Fruit fly (Drosophila melanogaster) whole organism, embryonic: ENCODE measurements around the gene CG42514.
A peak's percentile ranks its signal among the peaks of the same experiment; 100 is the strongest.

Source experiments
- Antp ChIP-seq: fragments of 200-800 bp; sonication (Bioruptor generic); optimal IDR thresholded peaks from 3 replicates; lab custom pipeline; 2016; ENCODE audit warnings: missing biosample characterization, missing genetic modification characterization
- Atf3 ChIP-seq: fragments of 200-800 bp; sonication (Bioruptor generic); optimal IDR thresholded peaks from 3 replicates; lab custom pipeline; 2016; ENCODE audit warnings: missing biosample characterization, missing genetic modification characterization
- C15 ChIP-seq: fragments of 200-800 bp; sonication (Bioruptor generic); IDR thresholded peaks from 3 replicates; pipeline ENCODE4 v1.3.6; 2022; ENCODE audit warnings: missing biosample characterization, missing genetic modification characterization
- CG10431 ChIP-seq: fragments of 200-800 bp; sonication (Bioruptor generic); optimal IDR thresholded peaks from 3 replicates; lab custom pipeline; 2018; ENCODE audit warnings: missing biosample characterization, mild to moderate bottlenecking, missing genetic modification characterization
- CG13123 ChIP-seq: fragments of 200-800 bp; sonication (Bioruptor generic); optimal IDR thresholded peaks from 2 replicates; lab custom pipeline; 2016; ENCODE audit warnings: missing biosample characterization, missing genetic modification characterization
- CG14050 ChIP-seq: fragments of 200-800 bp; sonication (Bioruptor generic); IDR thresholded peaks from 3 replicates; pipeline ENCODE4 v1.3.6; 2022; ENCODE audit warnings: missing biosample characterization, missing genetic modification characterization
- CG17829 ChIP-seq: fragments of 200-800 bp; optimal IDR thresholded peaks from 2 replicates; lab custom pipeline; 2019; ENCODE audit warnings: missing biosample characterization, mild to moderate bottlenecking, missing genetic modification characterization, moderate library complexity
- CG2712 ChIP-seq: fragments of 200-800 bp; optimal IDR thresholded peaks from 3 replicates; lab custom pipeline; 2019; ENCODE audit warnings: missing biosample characterization, mild to moderate bottlenecking, missing genetic modification characterization, moderate library complexity
- CG3847 ChIP-seq: fragments of 200-800 bp; sonication (Bioruptor generic); IDR thresholded peaks from 2 replicates; pipeline ENCODE4 v1.3.6; 2022; ENCODE audit warnings: missing biosample characterization, missing genetic modification characterization
- CG3995 ChIP-seq: fragments of 200-800 bp; sonication (Bioruptor generic); optimal IDR thresholded peaks from 3 replicates; lab custom pipeline; 2016; ENCODE audit warnings: missing biosample characterization, missing genetic modification characterization
- CG5953 ChIP-seq: fragments of 200-800 bp; sonication (Bioruptor generic); IDR thresholded peaks from 2 replicates; pipeline ENCODE4 v1.3.6; 2022; ENCODE audit warnings: missing biosample characterization, missing genetic modification characterization
- CG6254 ChIP-seq: fragments of 200-800 bp; sonication (Bioruptor generic); optimal IDR thresholded peaks from 3 replicates; lab custom pipeline; 2017; ENCODE audit warnings: mild to moderate bottlenecking, missing biosample characterization, missing genetic modification reagents, missing genetic modification characterization
- CG7357 ChIP-seq: fragments of 200-800 bp; sonication (Bioruptor generic); IDR thresholded peaks from 3 replicates; pipeline ENCODE4 v1.3.6; 2022; ENCODE audit warnings: missing biosample characterization, missing genetic modification characterization
- CG7839 ChIP-seq: fragments of 200-800 bp; sonication (Bioruptor generic); optimal IDR thresholded peaks from 3 replicates; lab custom pipeline; 2018; ENCODE audit warnings: missing biosample characterization, mild to moderate bottlenecking, missing genetic modification characterization, moderate library complexity
- CG9797 ChIP-seq: fragments of 200-800 bp; sonication (Bioruptor generic); optimal IDR thresholded peaks from 3 replicates; lab custom pipeline; 2018; ENCODE audit warnings: missing biosample characterization, mild to moderate bottlenecking, missing genetic modification characterization
- Chrac-16 ChIP-seq: fragments of 200-800 bp; sonication (Bioruptor generic); optimal IDR thresholded peaks from 3 replicates; lab custom pipeline; 2016; ENCODE audit warnings: missing biosample characterization, missing genetic modification characterization
- CkIIα-i1 ChIP-seq: fragments of 200-800 bp; sonication (Bioruptor generic); IDR thresholded peaks from 2 replicates; pipeline ENCODE4 v1.3.6; 2022; ENCODE audit warnings: missing biosample characterization, missing genetic modification characterization
- Eip74EF ChIP-seq, 2 experiments: fragments of 200-800 bp in 1 of 2; fragments of >200 bp in 1 of 2; sonication (Bioruptor generic) in 1 of 2; optimal IDR thresholded peaks; 2 replicates each; lab custom pipeline; 2017 to 2019; ENCODE audit warnings: missing biosample characterization in 2 of 2, missing genetic modification characterization in 2 of 2, mild to moderate bottlenecking in 1 of 2, moderate library complexity in 1 of 2
- Fer1 ChIP-seq: fragments of 200-800 bp; sonication (Bioruptor generic); optimal IDR thresholded peaks from 2 replicates; lab custom pipeline; 2017; ENCODE audit warnings: missing biosample characterization, mild to moderate bottlenecking, missing genetic modification characterization
- HLHmδ ChIP-seq: fragments of 200-800 bp; sonication (Bioruptor generic); optimal IDR thresholded peaks from 2 replicates; lab custom pipeline; 2018; ENCODE audit warnings: missing biosample characterization, mild to moderate bottlenecking, missing genetic modification characterization, moderate library complexity
- Hmx ChIP-seq: fragments of 200-800 bp; sonication (Bioruptor generic); optimal IDR thresholded peaks from 2 replicates; lab custom pipeline; 2016; ENCODE audit warnings: missing biosample characterization, missing genetic modification characterization
- MBD-R2 ChIP-seq: fragments of 200-800 bp; sonication (Bioruptor generic); IDR thresholded peaks from 2 replicates; pipeline ENCODE4 v1.3.6; 2022; ENCODE audit warnings: missing biosample characterization, missing genetic modification characterization
- Tbp ChIP-seq: fragments of >200 bp; optimal IDR thresholded peaks from 2 replicates; lab custom pipeline; 2018; ENCODE audit warnings: missing biosample characterization, missing genetic modification characterization
- Xrp1 ChIP-seq: fragments of 200-800 bp; sonication (Bioruptor generic); IDR thresholded peaks from 2 replicates; pipeline ENCODE4 v1.3.6; 2022; ENCODE audit warnings: missing biosample characterization, missing genetic modification characterization
- abd-A ChIP-seq: fragments of 200-800 bp; sonication (Bioruptor generic); optimal IDR thresholded peaks from 3 replicates; lab custom pipeline; 2019; ENCODE audit warnings: missing biosample characterization, mild to moderate bottlenecking, missing genetic modification characterization, moderate library complexity
- ac ChIP-seq: fragments of 200-800 bp; sonication (Bioruptor generic); optimal IDR thresholded peaks from 3 replicates; lab custom pipeline; 2017; ENCODE audit warnings: missing biosample characterization, mild to moderate bottlenecking, missing genetic modification characterization
- ash1 ChIP-seq: fragments of 200-800 bp; sonication (Bioruptor generic); optimal IDR thresholded peaks from 2 replicates; lab custom pipeline; 2018; ENCODE audit warnings: missing biosample characterization, mild to moderate bottlenecking, missing genetic modification characterization
- az2 ChIP-seq: fragments of 200-800 bp; sonication (Bioruptor generic); optimal IDR thresholded peaks from 3 replicates; lab custom pipeline; 2016; ENCODE audit warnings: missing biosample characterization, missing genetic modification characterization
- btn ChIP-seq: fragments of 200-800 bp; sonication (Bioruptor generic); optimal IDR thresholded peaks from 2 replicates; lab custom pipeline; 2016; ENCODE audit warnings: missing biosample characterization, missing genetic modification characterization
- cad ChIP-seq: fragments of >200 bp; optimal IDR thresholded peaks from 2 replicates; lab custom pipeline; 2017; ENCODE audit warnings: missing biosample characterization, missing genetic modification characterization
- crol ChIP-seq: fragments of 200-800 bp; sonication (Bioruptor generic); IDR thresholded peaks from 2 replicates; pipeline ENCODE4 v1.3.6; 2022; ENCODE audit warnings: missing biosample characterization, missing genetic modification characterization
- crp ChIP-seq, 2 experiments: fragments of 200-800 bp; sonication (Bioruptor generic); optimal IDR thresholded peaks; 2 replicates in 1 of 2; 3 replicates in 1 of 2; lab custom pipeline; 2017; ENCODE audit warnings: missing biosample characterization in 2 of 2, missing genetic modification characterization in 2 of 2, mild to moderate bottlenecking in 1 of 2, moderate library complexity in 1 of 2
- dan ChIP-seq: fragments of 200-800 bp; sonication (Bioruptor generic); IDR thresholded peaks from 2 replicates; pipeline ENCODE4 v1.3.6; 2022; ENCODE audit warnings: missing biosample characterization, missing genetic modification characterization
- grau ChIP-seq: fragments of 200-800 bp; optimal IDR thresholded peaks from 3 replicates; lab custom pipeline; 2019; ENCODE audit warnings: missing biosample characterization, mild to moderate bottlenecking, missing genetic modification characterization, moderate library complexity
- gro ChIP-seq: fragments of 200-800 bp; sonication (Bioruptor generic); optimal IDR thresholded peaks from 2 replicates; lab custom pipeline; 2016; ENCODE audit warnings: missing biosample characterization, missing genetic modification characterization
- hbn ChIP-seq: fragments of 200-800 bp; sonication (Bioruptor generic); IDR thresholded peaks from 2 replicates; pipeline ENCODE4 v1.3.6; 2022; ENCODE audit warnings: missing biosample characterization, missing genetic modification characterization; ENCODE audit not compliant: partially characterized antibody
- lov ChIP-seq, 2 experiments: fragments of 200-800 bp in 1 of 2; fragments of >200 bp in 1 of 2; sonication (Bioruptor generic) in 1 of 2; IDR thresholded peaks in 1 of 2; optimal IDR thresholded peaks in 1 of 2; 2 replicates in 1 of 2; 3 replicates in 1 of 2; pipeline versions ENCODE4 v1.3.6 to Lab custom; 2017 to 2022; ENCODE audit warnings: missing biosample characterization in 1 of 2, missing genetic modification characterization in 1 of 2
- maf-S ChIP-seq: fragments of 200-800 bp; sonication (Bioruptor generic); optimal IDR thresholded peaks from 2 replicates; lab custom pipeline; 2016; ENCODE audit warnings: missing biosample characterization, missing genetic modification characterization
- mld ChIP-seq: fragments of 200-800 bp; sonication (Bioruptor generic); IDR thresholded peaks from 3 replicates; pipeline ENCODE4 v1.3.6; 2022; ENCODE audit warnings: missing biosample characterization, missing genetic modification characterization; ENCODE audit not compliant: partially characterized antibody
- nerfin-2 ChIP-seq: fragments of 200-800 bp; sonication (Bioruptor generic); IDR thresholded peaks from 2 replicates; pipeline ENCODE4 v1.3.6; 2022; ENCODE audit warnings: missing biosample characterization, missing genetic modification characterization; ENCODE audit not compliant: partially characterized antibody
- org-1 ChIP-seq: fragments of 200-800 bp; sonication (Bioruptor generic); optimal IDR thresholded peaks from 2 replicates; lab custom pipeline; 2017; ENCODE audit warnings: missing biosample characterization, missing genetic modification characterization
- schlank ChIP-seq: fragments of 200-800 bp; sonication (Bioruptor generic); optimal IDR thresholded peaks from 2 replicates; lab custom pipeline; 2018; ENCODE audit warnings: missing biosample characterization, mild to moderate bottlenecking, missing genetic modification characterization
- so ChIP-seq: fragments of 200-800 bp; sonication (Bioruptor generic); IDR thresholded peaks from 3 replicates; pipeline ENCODE4 v1.3.6; 2022; ENCODE audit warnings: missing biosample characterization, missing genetic modification characterization
- trem ChIP-seq: fragments of 200-800 bp; optimal IDR thresholded peaks from 3 replicates; lab custom pipeline; 2019; ENCODE audit warnings: missing biosample characterization, mild to moderate bottlenecking, missing genetic modification characterization, moderate library complexity
- trh ChIP-seq: fragments of 200-800 bp; sonication (Bioruptor generic); optimal IDR thresholded peaks from 2 replicates; lab custom pipeline; 2016; ENCODE audit warnings: missing biosample characterization, missing genetic modification characterization
- tup ChIP-seq: fragments of 200-800 bp; sonication (Bioruptor generic); optimal IDR thresholded peaks from 2 replicates; lab custom pipeline; 2016; ENCODE audit warnings: missing biosample characterization, mild to moderate bottlenecking, missing genetic modification characterization, moderate library complexity
- zf30C ChIP-seq: fragments of 200-800 bp; sonication (Bioruptor generic); optimal IDR thresholded peaks from 3 replicates; lab custom pipeline; 2018; ENCODE audit warnings: missing biosample characterization, mild to moderate bottlenecking, missing genetic modification characterization
- zfh2 ChIP-seq: fragments of 200-800 bp; sonication (Bioruptor generic); optimal IDR thresholded peaks from 2 replicates; lab custom pipeline; 2016; ENCODE audit warnings: missing biosample characterization, missing genetic modification characterization

CG42514 gene

dm6 chr3L:16483524-16484370, 12.3 kb downstream of the CG42514 start, which contains the start of gene aos (continued):
- TF ChIP-seq btn (no peak), org-1 (GFP tag; lab: Kevin White, UChicago) (peak; percentile 89), tup (GFP tag; lab: Kevin White, UChicago) (peak; percentile 57), Chrac-16 (GFP tag; lab: Kevin White, UChicago) (peak; percentile 87), zfh2 (GFP tag; lab: Kevin White, UChicago) (peak; percentile 50), Fer1 (GFP tag; lab: Kevin White, UChicago) (peak; percentile 92), C15 (no peak), trem (peak; percentile 85), grau (tag; lab: Kevin White, UChicago) (peak; percentile 92), CG3847 (GFP tag; lab: Robert Waterston, UW) (peak; percentile 83), mld (GFP tag; lab: Robert Waterston, UW) (peak; percentile 36; the same call in 1 of the 3 replicates), so (peak; percentile 88), ac (peak; percentile 89), Xrp1 (GFP tag; lab: Robert Waterston, UW) (peak; percentile 93), lov (optimal IDR thresholded peaks at IDR 0.05; lab: Kevin White, UChicago) (no peak), lov (GFP tag; IDR thresholded peaks at IDR 0.05; lab: Robert Waterston, UW) (peak; percentile 4; the same call in 1 of the 3 replicates), CG3995 (GFP tag; lab: Kevin White, UChicago) (no peak), CG2712 (tag; lab: Kevin White, UChicago) (peak; percentile 98), Tbp (GFP tag; lab: Kevin White, UChicago) (no peak), trh (GFP tag; lab: Kevin White, UChicago) (peak; percentile 62), CG7357 (peak; percentile 41; the same call in 1 of the 3 replicates), crol (GFP tag; lab: Robert Waterston, UW) (no peak), CG14050 (peak; percentile 62; the same call in 1 of the 3 replicates), CG17829 (tag; lab: Kevin White, UChicago) (peak; percentile 98), cad (peak; percentile 24), schlank (peak; percentile 32), gro (no peak), ash1 (GFP tag; lab: Kevin White, UChicago) (no peak), MBD-R2 (GFP tag; lab: Robert Waterston, UW) (peak; percentile 12; the same call in 1 of the 2 replicates), CG7839 (tag; lab: Kevin White, UChicago) (peak; percentile 86), HLHmδ (GFP tag; lab: Kevin White, UChicago) (peak; percentile 64), dan (GFP tag; lab: Robert Waterston, UW) (peak; percentile 58; the same call in 1 of the 2 replicates), CkIIα-i1 (GFP tag; lab: Robert Waterston, UW) (no peak), CG6254 (GFP tag; lab: Kevin White, UChicago) (peak; percentile 90), CG13123 (peak; percentile 74), CG9797 (GFP tag; lab: Kevin White, UChicago) (no peak), CG5953 (GFP tag; lab: Robert Waterston, UW) (no peak), CG10431 (GFP tag; lab: Kevin White, UChicago) (peak; percentile 80), hbn (no peak), Eip74EF (GFP tag; optimal IDR thresholded peaks at IDR 0.05; lab: Kevin White, UChicago) (peak in 1 of 2 experiments; percentile 11), Hmx (no peak), zf30C (GFP tag; lab: Kevin White, UChicago) (peak; percentile 97), maf-S (GFP tag; lab: Kevin White, UChicago) (no peak), az2 (GFP tag; lab: Kevin White, UChicago) (peak; percentile 92), crp (GFP tag; optimal IDR thresholded peaks at IDR 0.05; lab: Kevin White, UChicago) (peak in 1 of 2 experiments; percentile 48), Atf3 (GFP tag; lab: Kevin White, UChicago) (peak; percentile 59), abd-A (tag; lab: Kevin White, UChicago) (no peak), Antp (GFP tag; lab: Kevin White, UChicago) (peak; percentile 57), nerfin-2 (GFP tag; lab: Robert Waterston, UW) (no peak)
